Fruit fly (Drosophila melanogaster) whole organism, pupa: Measurements from ENCODE around the gene CG17777.

Source experiments
- CG10348 ChIP-seq: fragments of 200-800 bp; sonication (Bioruptor generic); IDR thresholded peaks from 2 replicates; pipeline ENCODE4 v1.3.6; 2022; ENCODE audit warnings: missing biosample characterization, missing genetic modification characterization
- CG12605 ChIP-seq: fragments of 200-800 bp; sonication (Bioruptor generic); IDR thresholded peaks from 2 replicates; pipeline ENCODE4 v1.3.6; 2022; ENCODE audit warnings: missing biosample characterization, missing genetic modification characterization
- CG13204 ChIP-seq: fragments of 200-800 bp; sonication (Bioruptor generic); optimal IDR thresholded peaks from 2 replicates; lab custom pipeline; 2018; ENCODE audit warnings: missing biosample characterization, mild to moderate bottlenecking, missing genetic modification characterization, moderate library complexity
- CG14655 ChIP-seq: fragments of 200-800 bp; sonication (Bioruptor generic); optimal IDR thresholded peaks from 3 replicates; lab custom pipeline; 2017; ENCODE audit warnings: mild to moderate bottlenecking, missing biosample characterization, missing genetic modification reagents, missing genetic modification characterization
- CG15710 ChIP-seq: fragments of 200-800 bp; sonication (Bioruptor generic); optimal IDR thresholded peaks from 2 replicates; lab custom pipeline; 2018; ENCODE audit warnings: missing biosample characterization, mild to moderate bottlenecking, missing genetic modification characterization, moderate library complexity
- CG17806 ChIP-seq: fragments of 200-800 bp; sonication (Bioruptor generic); optimal IDR thresholded peaks from 2 replicates; lab custom pipeline; 2018; ENCODE audit warnings: missing biosample characterization, mild to moderate bottlenecking, missing genetic modification characterization, moderate library complexity
- CG32121 ChIP-seq: fragments of 200-800 bp; sonication (Bioruptor generic); IDR thresholded peaks from 2 replicates; pipeline ENCODE4 v1.3.6; 2022; ENCODE audit warnings: missing biosample characterization, missing genetic modification characterization
- CG34367 ChIP-seq: fragments of 200-800 bp; sonication (Bioruptor generic); optimal IDR thresholded peaks from 2 replicates; lab custom pipeline; 2018; ENCODE audit warnings: missing biosample characterization, mild to moderate bottlenecking, missing genetic modification characterization
- CG4496 ChIP-seq: fragments of 200-800 bp; sonication (Bioruptor generic); IDR thresholded peaks from 3 replicates; pipeline ENCODE4 v1.3.6; 2022; ENCODE audit warnings: missing biosample characterization, missing genetic modification characterization
- CG8159 ChIP-seq: fragments of 200-800 bp; sonication (Bioruptor generic); optimal IDR thresholded peaks from 3 replicates; lab custom pipeline; 2018; ENCODE audit warnings: missing biosample characterization, mild to moderate bottlenecking, missing genetic modification characterization, moderate library complexity
- CG8301 ChIP-seq: fragments of 200-800 bp; sonication (Bioruptor generic); optimal IDR thresholded peaks from 2 replicates; lab custom pipeline; 2018; ENCODE audit warnings: missing biosample characterization, mild to moderate bottlenecking, missing genetic modification characterization
- CG9948 ChIP-seq: fragments of 200-800 bp; sonication (Bioruptor generic); optimal IDR thresholded peaks from 2 replicates; lab custom pipeline; 2018; ENCODE audit warnings: missing biosample characterization, mild to moderate bottlenecking, missing genetic modification characterization, moderate library complexity
- D1 ChIP-seq: fragments of 200-800 bp; sonication (Bioruptor generic); optimal IDR thresholded peaks from 2 replicates; lab custom pipeline; 2018; ENCODE audit warnings: missing biosample characterization, mild to moderate bottlenecking, missing genetic modification characterization, moderate library complexity
- EcR ChIP-seq: fragments of 200-800 bp; sonication (Bioruptor generic); optimal IDR thresholded peaks from 3 replicates; lab custom pipeline; 2019; ENCODE audit warnings: missing biosample characterization, missing genetic modification characterization, mild to moderate bottlenecking, moderate library complexity, missing genetic modification reagents
- Ets98B ChIP-seq: fragments of 200-800 bp; sonication (Bioruptor generic); IDR thresholded peaks from 2 replicates; pipeline ENCODE4 v1.3.6; 2022; ENCODE audit warnings: missing biosample characterization, missing genetic modification characterization
- Pif1A ChIP-seq: fragments of 200-800 bp; sonication (Bioruptor generic); optimal IDR thresholded peaks from 3 replicates; lab custom pipeline; 2016; ENCODE audit warnings: missing biosample characterization, missing genetic modification characterization
- fd96Ca ChIP-seq: fragments of 200-800 bp; sonication (Bioruptor generic); IDR thresholded peaks from 3 replicates; pipeline ENCODE4 v1.3.6; 2022; ENCODE audit warnings: missing biosample characterization, missing genetic modification characterization
- gl ChIP-seq: fragments of 200-800 bp; sonication (Bioruptor generic); optimal IDR thresholded peaks from 2 replicates; lab custom pipeline; 2018; ENCODE audit warnings: missing biosample characterization, mild to moderate bottlenecking, missing genetic modification characterization
- rn ChIP-seq: fragments of 200-800 bp; sonication (Bioruptor generic); IDR thresholded peaks from 2 replicates; pipeline ENCODE4 v1.3.6; 2022; ENCODE audit warnings: missing biosample characterization, missing genetic modification characterization

CG17777 gene

dm6 chrX:2225138-2225537 lies 38.5 kb downstream of the CG17777 start, which contains the start of gene pcx:
Gene pcx, plus strand, starts transcription at chrX:2225296.
- TF ChIP-seq CG32121 (GFP tag; lab: Robert Waterston, UW) = no peak
- no peak for TF ChIP-seq CG17806 (tag; lab: Kevin White, UChicago)
- TF ChIP-seq rn = no peak
- no peak for TF ChIP-seq CG34367
- TF ChIP-seq CG13204 (GFP tag; lab: Kevin White, UChicago) = no peak
- TF ChIP-seq CG15710 = no peak
- TF ChIP-seq CG10348 = no peak
- TF ChIP-seq CG12605 = no peak
- no peak for TF ChIP-seq CG14655 (GFP tag; lab: Kevin White, UChicago)
- TF ChIP-seq fd96Ca (GFP tag; lab: Robert Waterston, UW) = no peak
- no peak for TF ChIP-seq CG9948 (tag; lab: Kevin White, UChicago)
- no peak for TF ChIP-seq EcR
- no peak for TF ChIP-seq CG8301 (tag; lab: Kevin White, UChicago)
- TF ChIP-seq gl (tag; lab: Kevin White, UChicago) = no peak
- TF ChIP-seq CG8159 (tag; lab: Kevin White, UChicago) = no peak
- TF ChIP-seq Pif1A (GFP tag; lab: Kevin White, UChicago) = no peak
- TF ChIP-seq D1 (tag; lab: Kevin White, UChicago) = no peak
- no peak for TF ChIP-seq Ets98B (GFP tag; lab: Robert Waterston, UW)
- no peak for TF ChIP-seq CG4496 (GFP tag; lab: Robert Waterston, UW)
